Worm (Caenorhabditis elegans): ENCODE data around the gene nhr-50.

The nhr-50 gene

DNA sequence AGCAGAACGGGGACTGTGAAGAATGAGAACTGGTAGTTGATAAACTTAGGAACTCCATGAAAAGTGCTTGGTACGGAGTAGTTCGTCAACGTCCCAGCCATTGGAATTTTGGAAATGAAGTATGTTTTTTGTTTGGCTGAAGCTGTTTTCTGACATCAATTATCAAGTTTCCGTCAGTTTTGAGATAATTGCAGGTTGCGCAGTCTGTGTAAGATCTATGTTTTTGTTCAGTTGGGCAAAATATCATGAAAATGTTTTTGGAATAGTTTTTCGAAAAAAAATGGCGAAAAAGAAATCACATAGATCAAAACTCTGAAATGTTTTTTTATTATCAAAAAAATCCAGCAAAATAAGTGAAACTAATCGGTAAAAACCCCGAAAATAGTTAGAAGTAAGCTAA lies 25.6 kb downstream of the nhr-50 start, which contains the start of gene sru-22:
sru-22 (minus strand) TSS at position 101 of the 400 bp plus-strand sequence.
- TF ChIP-seq nhr-25 (tag; optimal IDR thresholded peaks at IDR 0.05) (no peak), ztf-4 (tag; optimal IDR thresholded peaks at IDR 0.05) (no peak), ceh-16 (tag; optimal IDR thresholded peaks at IDR 0.05) (no peak), elt-2 (tag; optimal IDR thresholded peaks at IDR 0.05) (no peak), skn-1 (tag; optimal IDR thresholded peaks at IDR 0.05) (no peak), nhr-23 (tag; optimal IDR thresholded peaks at IDR 0.05) (no peak), ZK546.5 (tag; optimal IDR thresholded peaks at IDR 0.05) (no peak), tbx-2 (tag; optimal IDR thresholded peaks at IDR 0.05) (no peak), hmg-11 (tag; optimal IDR thresholded peaks at IDR 0.05) (no peak), ceh-9 (tag; optimal IDR thresholded peaks at IDR 0.05) (no peak), unc-39 (tag; optimal IDR thresholded peaks at IDR 0.05) (no peak), unc-62 (GFP tag; optimal IDR thresholded peaks at IDR 0.05) (no peak), ztf-11 (tag; optimal IDR thresholded peaks at IDR 0.05) (no peak), egl-5 (tag; optimal IDR thresholded peaks at IDR 0.05) (no peak)

DNA sequence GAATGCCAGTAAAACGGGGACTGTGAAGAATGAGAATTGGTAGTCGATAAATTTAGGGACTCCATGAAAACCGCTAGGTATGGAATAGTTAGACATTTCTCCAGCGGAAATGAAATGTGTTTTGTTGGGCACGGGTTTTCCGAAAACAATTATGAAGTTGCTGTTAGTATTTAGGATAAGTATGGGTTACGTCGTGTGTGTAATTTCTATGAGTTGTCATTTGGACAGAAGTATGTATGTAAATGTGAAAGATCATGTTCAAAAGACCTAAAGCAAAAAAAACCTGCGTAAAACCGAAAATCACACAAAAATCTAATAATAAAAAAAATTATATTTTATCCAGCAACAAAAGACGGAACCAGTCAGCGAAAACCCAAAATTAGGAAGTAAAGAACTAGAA lies 27.9 kb downstream of the nhr-50 start, which contains the start of gene sru-23:
sru-23 (minus strand) TSS at position 101 of the 400 bp plus-strand sequence.
- TF ChIP-seq elt-1 (tag; optimal IDR thresholded peaks at IDR 0.05), result no peak
- no peak for TF ChIP-seq ztf-11 (tag; optimal IDR thresholded peaks at IDR 0.05)
- TF ChIP-seq ceh-28 (tag; optimal IDR thresholded peaks at IDR 0.05), result no peak
- TF ChIP-seq mdl-1 (tag; optimal IDR thresholded peaks at IDR 0.05), result no peak
- TF ChIP-seq ceh-16 (tag; optimal IDR thresholded peaks at IDR 0.05), result no peak
- TF ChIP-seq ceh-9 (tag; optimal IDR thresholded peaks at IDR 0.05), result no peak
- TF ChIP-seq ZK546.5 (tag; optimal IDR thresholded peaks at IDR 0.05), result no peak
- no peak for TF ChIP-seq pha-4 (tag; optimal IDR thresholded peaks at IDR 0.05)
- TF ChIP-seq egl-27 (tag; optimal IDR thresholded peaks at IDR 0.05), result no peak
- TF ChIP-seq nhr-28 (tag; optimal IDR thresholded peaks at IDR 0.05), result no peak
- TF ChIP-seq nfya-1 (tag; optimal IDR thresholded peaks at IDR 0.05; ENCODE audit: insufficient read depth), result no peak
- TF ChIP-seq eor-1 (tag; optimal IDR thresholded peaks at IDR 0.05), result no peak
- no peak for TF ChIP-seq R02D3.7 (tag; optimal IDR thresholded peaks at IDR 0.05)

DNA sequence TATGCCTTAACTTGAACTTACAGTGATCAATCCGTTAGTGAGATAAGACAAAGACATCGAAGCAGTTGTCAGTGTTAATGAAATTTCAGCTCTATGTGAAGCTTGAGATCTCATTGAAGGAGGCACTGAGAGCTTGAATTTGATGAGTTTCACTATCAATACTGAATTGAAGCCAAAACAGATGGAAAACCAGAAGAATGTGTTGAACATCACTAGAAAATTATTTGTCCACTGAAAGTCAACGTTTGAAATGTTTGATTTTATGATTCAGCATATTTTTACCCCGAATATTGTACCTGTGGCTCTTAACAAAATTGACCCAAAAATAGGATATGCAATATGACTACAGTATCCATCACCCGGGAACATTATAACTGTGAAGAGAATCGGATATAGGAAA lies 29.6 kb downstream of the nhr-50 start:
- TF ChIP-seq nhr-28 (tag; optimal IDR thresholded peaks at IDR 0.05), result no peak
- TF ChIP-seq elt-1 (tag; optimal IDR thresholded peaks at IDR 0.05), result no peak
- TF ChIP-seq nhr-76 (tag; optimal IDR thresholded peaks at IDR 0.05), result no peak
- TF ChIP-seq skn-1 (tag; optimal IDR thresholded peaks at IDR 0.05), result no peak
- TF ChIP-seq lsy-12 (tag; optimal IDR thresholded peaks at IDR 0.05), result no peak
- TF ChIP-seq nfya-1 (tag; optimal IDR thresholded peaks at IDR 0.05; ENCODE audit: insufficient read depth), result no peak
- no peak for TF ChIP-seq ztf-11 (tag; optimal IDR thresholded peaks at IDR 0.05)
- no peak for TF ChIP-seq fkh-10 (GFP tag; optimal IDR thresholded peaks at IDR 0.05)
- no peak for TF ChIP-seq mdl-1 (tag; optimal IDR thresholded peaks at IDR 0.05)
- no peak for TF ChIP-seq pqm-1 (tag; optimal IDR thresholded peaks at IDR 0.05)
- TF ChIP-seq unc-62 (GFP tag; optimal IDR thresholded peaks at IDR 0.05), result no peak
- TF ChIP-seq aly-2 (tag; optimal IDR thresholded peaks at IDR 0.05), result no peak
- TF ChIP-seq R02D3.7 (tag; optimal IDR thresholded peaks at IDR 0.05), result no peak
- no peak for TF ChIP-seq nhr-43 (tag; optimal IDR thresholded peaks at IDR 0.05; ENCODE audit: poor library complexity, severe bottlenecking)
- no peak for TF ChIP-seq nhr-11 (tag; optimal IDR thresholded peaks at IDR 0.05)
- no peak for TF ChIP-seq elt-2 (tag; optimal IDR thresholded peaks at IDR 0.05)
- no peak for TF ChIP-seq tbx-2 (tag; optimal IDR thresholded peaks at IDR 0.05)
- TF ChIP-seq nhr-77 (tag; optimal IDR thresholded peaks at IDR 0.05), result no peak
- TF ChIP-seq lin-39 (tag; optimal IDR thresholded peaks at IDR 0.05), result no peak

DNA sequence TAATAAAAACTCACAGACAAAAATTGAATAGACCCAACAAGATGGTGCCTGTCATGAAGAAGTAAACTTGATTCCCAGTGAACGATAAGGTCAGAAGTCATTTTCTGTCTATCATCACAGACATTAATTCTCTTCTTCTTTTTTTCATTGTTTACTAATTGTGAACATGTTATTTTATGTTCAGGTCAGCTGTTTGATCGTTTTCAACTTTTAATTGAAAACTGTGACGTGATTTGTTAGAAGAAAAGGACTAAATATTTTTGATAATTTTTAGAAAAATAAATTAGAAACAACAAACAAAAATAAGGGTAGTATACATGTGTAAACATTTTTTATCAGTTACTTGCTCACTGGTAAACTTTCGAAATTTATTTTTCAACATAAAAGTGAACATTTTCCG lies 30.8 kb downstream of the nhr-50 start, which contains the start of gene F36G9.7:
F36G9.7 (minus strand) TSS at position 101 of the 400 bp plus-strand sequence.
- TF ChIP-seq nfya-1 (tag; optimal IDR thresholded peaks at IDR 0.05; ENCODE audit: insufficient read depth) (no peak), nhr-67 (tag; optimal IDR thresholded peaks at IDR 0.05) (no peak), lin-15B (tag; optimal IDR thresholded peaks at IDR 0.05) (no peak), fkh-10 (GFP tag; optimal IDR thresholded peaks at IDR 0.05) (no peak), nhr-25 (tag; optimal IDR thresholded peaks at IDR 0.05) (no peak), ceh-9 (tag; optimal IDR thresholded peaks at IDR 0.05) (no peak), nhr-12 (tag; optimal IDR thresholded peaks at IDR 0.05) (no peak), ceh-28 (tag; optimal IDR thresholded peaks at IDR 0.05) (no peak)

All from whole organism, L3 larva.